Worm (Caenorhabditis elegans) whole organism, L4/young adult: Measurements from ENCODE around the gene xbx-5.

Experiments used
- W03F9.2 ChIP-seq: fragments of 150-350 bp; optimal IDR thresholded peaks from 2 replicates; lab custom pipeline; 2014; ENCODE audit warnings: missing biosample characterization, missing genetic modification characterization
- dao-5 ChIP-seq: sonication (generic microtip); optimal IDR thresholded peaks from 2 replicates; lab custom pipeline; 2016; ENCODE audit warnings: missing genotype, missing genetic modification characterization, moderate library complexity, missing compliant biosample characterization
- him-1 ChIP-seq: sonication (generic microtip); optimal IDR thresholded peaks from 2 replicates; lab custom pipeline; 2016; ENCODE audit warnings: missing genotype, missing genetic modification reagents, missing genetic modification characterization, missing compliant biosample characterization

- TF ChIP-seq him-1 (no peak), dao-5 (no peak), W03F9.2 (tag; lab: Kevin White, UChicago) (no peak)
Observed at ce11 chrIII:3773173-3773572, 31.1 kb downstream of the xbx-5 start, which contains the start of gene lec-4.
